Worm (Caenorhabditis elegans) whole organism, early embryonic: Measurements from ENCODE around the gene Y45F10D.7.

Experiments used
- ama-1 ChIP-seq: fragments of 150-350 bp; optimal IDR thresholded peaks from 2 replicates; lab custom pipeline; 2014
- ceh-36 ChIP-seq: sonication (generic microtip); optimal IDR thresholded peaks from 2 replicates; lab custom pipeline; 2016; ENCODE audit warnings: missing genetic modification characterization, inconsistent platforms, missing compliant biosample characterization
- flt-1 ChIP-seq: fragments of 200-800 bp; sonication (Bioruptor generic); IDR thresholded peaks from 2 replicates; pipeline ENCODE4 v1.3.6; 2022; ENCODE audit warnings: missing genetic modification characterization, missing compliant biosample characterization
- hmbx-1 ChIP-seq: sonication (generic microtip); optimal IDR thresholded peaks from 2 replicates; lab custom pipeline; 2016; ENCODE audit warnings: mild to moderate bottlenecking, missing genetic modification characterization, missing compliant biosample characterization
- hmg-4 ChIP-seq: fragments of 200-800 bp; sonication (Bioruptor generic); optimal IDR thresholded peaks from 2 replicates; lab custom pipeline; 2018; ENCODE audit warnings: mild to moderate bottlenecking, missing genetic modification characterization, missing compliant biosample characterization
- scrt-1 ChIP-seq: fragments of 200-800 bp; sonication (Bioruptor generic); IDR thresholded peaks from 2 replicates; pipeline ENCODE4 v1.3.6; 2022; ENCODE audit warnings: missing genetic modification characterization, missing compliant biosample characterization
- sea-1 ChIP-seq: fragments of 200-800 bp; sonication (Bioruptor generic); conservative IDR thresholded peaks from 2 replicates; pipeline ENCODE4 v1.3.6; 2022; ENCODE audit warnings: missing genetic modification characterization, missing compliant biosample characterization

ce11 chrIV:13788652-13789051 lies at the start of gene Y45F10D.7, which contains the start of gene sas-6:
- TF ChIP-seq hmbx-1 = no peak
- no peak for TF ChIP-seq ama-1 (lab: Kevin White, UChicago)
- no peak for TF ChIP-seq hmg-4 (GFP tag; lab: Kevin White, UChicago)
- 0 out of 2 replicates have a peak, but pooled peaks have one; percentile 22 for TF ChIP-seq flt-1
- TF ChIP-seq scrt-1 (GFP tag; lab: Robert Waterston, UW) = no peak
- TF ChIP-seq sea-1 (GFP tag; lab: Robert Waterston, UW) = no peak
- TF ChIP-seq ceh-36 = no peak
